Fruit fly (Drosophila melanogaster) whole organism, adult: ENCODE results near the gene COX7A.

Experiments used
- CG11617 ChIP-seq: fragments of 200-800 bp; sonication (Bioruptor generic); optimal IDR thresholded peaks from 2 replicates; lab custom pipeline; 2017; ENCODE audit warnings: mild to moderate bottlenecking, missing biosample characterization, missing genetic modification reagents, missing genetic modification characterization
- CG12768 ChIP-seq: fragments of 200-800 bp; sonication (Bioruptor generic); optimal IDR thresholded peaks from 2 replicates; lab custom pipeline; 2017; ENCODE audit warnings: missing biosample characterization, missing genetic modification characterization, mild to moderate bottlenecking, moderate library complexity, missing genetic modification reagents
- CG14711 ChIP-seq: fragments of 200-800 bp; sonication (Bioruptor generic); optimal IDR thresholded peaks from 2 replicates; lab custom pipeline; 2018; ENCODE audit warnings: missing biosample characterization, mild to moderate bottlenecking, missing genetic modification characterization, moderate library complexity
- CG1620 ChIP-seq: fragments of 200-800 bp; sonication (Bioruptor generic); optimal IDR thresholded peaks from 2 replicates; lab custom pipeline; 2016; ENCODE audit warnings: missing biosample characterization, missing genetic modification characterization
- CG33017 ChIP-seq: fragments of 200-800 bp; sonication (Bioruptor generic); optimal IDR thresholded peaks from 2 replicates; lab custom pipeline; 2018; ENCODE audit warnings: missing biosample characterization, mild to moderate bottlenecking, missing genetic modification characterization, moderate library complexity
- CG5204 ChIP-seq: fragments of 200-800 bp; sonication (Bioruptor generic); optimal IDR thresholded peaks from 2 replicates; lab custom pipeline; 2016; ENCODE audit warnings: missing biosample characterization, missing genetic modification characterization
- CG7045 ChIP-seq: fragments of 200-800 bp; sonication (Bioruptor generic); optimal IDR thresholded peaks from 2 replicates; lab custom pipeline; 2017; ENCODE audit warnings: missing biosample characterization, mild to moderate bottlenecking, missing genetic modification characterization
- CG7101 ChIP-seq: fragments of 200-800 bp; sonication (Bioruptor generic); optimal IDR thresholded peaks from 2 replicates; lab custom pipeline; 2018; ENCODE audit warnings: missing biosample characterization, mild to moderate bottlenecking, missing genetic modification characterization, moderate library complexity
- Clk ChIP-seq: fragments of 200-800 bp; sonication (Bioruptor generic); optimal IDR thresholded peaks from 2 replicates; lab custom pipeline; 2017; ENCODE audit warnings: missing biosample characterization, missing genetic modification characterization
- Crg-1 ChIP-seq: fragments of 200-800 bp; sonication (Bioruptor generic); optimal IDR thresholded peaks from 2 replicates; lab custom pipeline; 2016; ENCODE audit warnings: missing biosample characterization, missing genetic modification characterization
- Hr96 ChIP-seq: fragments of 200-800 bp; sonication (Bioruptor generic); optimal IDR thresholded peaks from 2 replicates; lab custom pipeline; 2016; ENCODE audit warnings: missing biosample characterization, missing genetic modification characterization
- Mnt ChIP-seq: fragments of 200-800 bp; sonication (Bioruptor generic); optimal IDR thresholded peaks from 2 replicates; lab custom pipeline; 2016; ENCODE audit warnings: missing biosample characterization, mild to moderate bottlenecking, missing genetic modification characterization
- bab1 ChIP-seq: fragments of 200-800 bp; sonication (Bioruptor generic); optimal IDR thresholded peaks from 3 replicates; lab custom pipeline; 2019; ENCODE audit warnings: missing biosample characterization, mild to moderate bottlenecking, missing genetic modification characterization, moderate library complexity
- cic ChIP-seq: fragments of 200-800 bp; sonication (Bioruptor generic); optimal IDR thresholded peaks from 2 replicates; lab custom pipeline; 2017; ENCODE audit warnings: missing biosample characterization, mild to moderate bottlenecking, missing genetic modification characterization, moderate library complexity
- cnc ChIP-seq, 2 experiments: fragments of >200 bp; optimal IDR thresholded peaks; 2 replicates each; lab custom pipeline; 2017
- kay ChIP-seq: fragments of 200-800 bp; sonication (Bioruptor generic); peaks from one replicate; lab custom pipeline; 2016; ENCODE audit warnings: missing biosample characterization, missing genetic modification characterization, borderline replicate concordance
- ovo ChIP-seq: fragments of 200-800 bp; sonication (Bioruptor generic); optimal IDR thresholded peaks from 2 replicates; lab custom pipeline; 2016; ENCODE audit warnings: missing biosample characterization, missing genetic modification characterization
- pad ChIP-seq: fragments of 200-800 bp; sonication (Bioruptor generic); optimal IDR thresholded peaks from 3 replicates; lab custom pipeline; 2017; ENCODE audit warnings: missing biosample characterization, missing genetic modification characterization, mild to moderate bottlenecking, moderate library complexity, missing genetic modification reagents
- tj ChIP-seq: fragments of 200-800 bp; sonication (Bioruptor generic); optimal IDR thresholded peaks from 3 replicates; lab custom pipeline; 2017; ENCODE audit warnings: missing biosample characterization, mild to moderate bottlenecking, missing genetic modification characterization, moderate library complexity
- toe ChIP-seq: fragments of 200-800 bp; sonication (Bioruptor generic); optimal IDR thresholded peaks from 2 replicates; lab custom pipeline; 2016; ENCODE audit warnings: missing biosample characterization, missing genetic modification characterization

Gene COX7A

dm6 chr3R:8310678-8311077 is 30.2 kb downstream of the COX7A start, which contains the start of gene CG11693:
Gene CG11693, minus strand, starts transcription at chr3R:8310778.
- no peak for TF ChIP-seq pad (GFP tag; lab: Kevin White, UChicago)
- TF ChIP-seq cnc (optimal IDR thresholded peaks at IDR 0.05; lab: Kevin White, UChicago) = no peak
- TF ChIP-seq CG14711 = no peak
- TF ChIP-seq Hr96 = no peak
- TF ChIP-seq CG12768 (GFP tag; lab: Kevin White, UChicago) = no peak
- TF ChIP-seq CG11617 (GFP tag; lab: Kevin White, UChicago) = no peak
- TF ChIP-seq ovo (GFP tag; lab: Kevin White, UChicago) = no peak
- no peak for TF ChIP-seq bab1
- TF ChIP-seq kay (GFP tag; lab: Kevin White, UChicago) = no peak
- TF ChIP-seq tj (GFP tag; lab: Kevin White, UChicago) = no peak
- TF ChIP-seq toe = no peak
- no peak for TF ChIP-seq Clk (GFP tag; lab: Kevin White, UChicago)
- no peak for TF ChIP-seq Mnt

dm6 chr3R:8308515-8308959 is 32.3 kb downstream of the COX7A start, which contains the start of gene tex:
Gene tex, minus strand, starts transcription at chr3R:8308645.
- TF ChIP-seq pad (GFP tag; lab: Kevin White, UChicago) = no peak
- peak; percentile 24 for TF ChIP-seq cic (GFP tag; lab: Kevin White, UChicago)

dm6 chr3R:8307283-8307682 is 33.6 kb downstream of the COX7A start:
- TF ChIP-seq CG14711 = no peak
- TF ChIP-seq tj (GFP tag; lab: Kevin White, UChicago) = no peak
- TF ChIP-seq CG5204 (GFP tag; lab: Kevin White, UChicago) = no peak
- TF ChIP-seq CG11617 (GFP tag; lab: Kevin White, UChicago) = no peak
- TF ChIP-seq CG33017 = no peak
- TF ChIP-seq bab1 = no peak
- no peak for TF ChIP-seq pad (GFP tag; lab: Kevin White, UChicago)
- no peak for TF ChIP-seq Clk (GFP tag; lab: Kevin White, UChicago)
- no peak for TF ChIP-seq CG7101

dm6 chr3R:8306927-8307261 is 33.9 kb downstream of the COX7A start:
- no peak for TF ChIP-seq CG7101
- TF ChIP-seq CG14711 = no peak
- no peak for TF ChIP-seq tj (GFP tag; lab: Kevin White, UChicago)
- TF ChIP-seq CG1620 (GFP tag; lab: Kevin White, UChicago) = no peak

dm6 chr3R:8306188-8306926 is 34.5 kb downstream of the COX7A start:
- TF ChIP-seq pad (GFP tag; lab: Kevin White, UChicago) (peak; percentile 99), CG12768 (GFP tag; lab: Kevin White, UChicago) (peak; percentile 2), CG14711 (no peak)

dm6 chr3R:8305110-8305509 is 35.7 kb downstream of the COX7A start, which contains the start of gene Sgt1:
Gene Sgt1, minus strand, starts transcription at chr3R:8305274.
- TF ChIP-seq CG5204 (GFP tag; lab: Kevin White, UChicago) (no peak), ovo (GFP tag; lab: Kevin White, UChicago) (peak; percentile 21), kay (GFP tag; lab: Kevin White, UChicago) (no peak), Clk (GFP tag; lab: Kevin White, UChicago) (peak; percentile 41), CG1620 (GFP tag; lab: Kevin White, UChicago) (peak; percentile 76), tj (GFP tag; lab: Kevin White, UChicago) (no peak), CG33017 (peak; percentile 29), Crg-1 (GFP tag; lab: Kevin White, UChicago) (peak; percentile 74), toe (peak; percentile 64), CG11617 (GFP tag; lab: Kevin White, UChicago) (peak; percentile 11), CG7045 (GFP tag; lab: Kevin White, UChicago) (no peak), CG12768 (GFP tag; lab: Kevin White, UChicago) (peak; percentile 34), CG14711 (peak; percentile 1), CG7101 (peak; percentile 64), pad (GFP tag; lab: Kevin White, UChicago) (no peak), Hr96 (no peak), cic (GFP tag; lab: Kevin White, UChicago) (peak; percentile 64), bab1 (peak; percentile 53), Mnt (peak; percentile 66)

- peak; percentile 6 for TF ChIP-seq Mnt
- TF ChIP-seq CG12768 (GFP tag; lab: Kevin White, UChicago) = peak; percentile 8
- no peak for TF ChIP-seq tj (GFP tag; lab: Kevin White, UChicago)
- TF ChIP-seq toe = no peak
- TF ChIP-seq pad (GFP tag; lab: Kevin White, UChicago) = peak; percentile 7
- TF ChIP-seq Clk (GFP tag; lab: Kevin White, UChicago) = no peak
- TF ChIP-seq cic (GFP tag; lab: Kevin White, UChicago) = no peak
- no peak for TF ChIP-seq Crg-1 (GFP tag; lab: Kevin White, UChicago)
- no peak for TF ChIP-seq kay (GFP tag; lab: Kevin White, UChicago)
- no peak for TF ChIP-seq CG5204 (GFP tag; lab: Kevin White, UChicago)
- peak; percentile 64 for TF ChIP-seq bab1
- TF ChIP-seq ovo (GFP tag; lab: Kevin White, UChicago) = no peak
- no peak for TF ChIP-seq CG1620 (GFP tag; lab: Kevin White, UChicago)
- TF ChIP-seq CG11617 (GFP tag; lab: Kevin White, UChicago) = no peak
- no peak for TF ChIP-seq CG14711
Measured at dm6 chr3R:8303848-8304247, 37.0 kb downstream of the COX7A start, which contains the start of gene nac. Gene nac, minus strand, starts transcription at chr3R:8304023.
